Fruit fly (Drosophila melanogaster) whole organism, adult: ENCODE data around the gene sds22.
A peak's percentile ranks its signal among the peaks of the same experiment; 100 is the strongest.

ENCODE experiments used
- Crg-1 ChIP-seq: fragments of 200-800 bp; sonication (Bioruptor generic); optimal IDR thresholded peaks from 2 replicates; lab custom pipeline; 2016; ENCODE audit warnings: missing biosample characterization, missing genetic modification characterization
- Hr96 ChIP-seq: fragments of 200-800 bp; sonication (Bioruptor generic); optimal IDR thresholded peaks from 2 replicates; lab custom pipeline; 2016; ENCODE audit warnings: missing biosample characterization, missing genetic modification characterization
- cnc ChIP-seq, 2 experiments: fragments of >200 bp; optimal IDR thresholded peaks; 2 replicates each; lab custom pipeline; 2017
- kay ChIP-seq: fragments of 200-800 bp; sonication (Bioruptor generic); peaks from one replicate; lab custom pipeline; 2016; ENCODE audit warnings: missing biosample characterization, missing genetic modification characterization, borderline replicate concordance

DNA sequence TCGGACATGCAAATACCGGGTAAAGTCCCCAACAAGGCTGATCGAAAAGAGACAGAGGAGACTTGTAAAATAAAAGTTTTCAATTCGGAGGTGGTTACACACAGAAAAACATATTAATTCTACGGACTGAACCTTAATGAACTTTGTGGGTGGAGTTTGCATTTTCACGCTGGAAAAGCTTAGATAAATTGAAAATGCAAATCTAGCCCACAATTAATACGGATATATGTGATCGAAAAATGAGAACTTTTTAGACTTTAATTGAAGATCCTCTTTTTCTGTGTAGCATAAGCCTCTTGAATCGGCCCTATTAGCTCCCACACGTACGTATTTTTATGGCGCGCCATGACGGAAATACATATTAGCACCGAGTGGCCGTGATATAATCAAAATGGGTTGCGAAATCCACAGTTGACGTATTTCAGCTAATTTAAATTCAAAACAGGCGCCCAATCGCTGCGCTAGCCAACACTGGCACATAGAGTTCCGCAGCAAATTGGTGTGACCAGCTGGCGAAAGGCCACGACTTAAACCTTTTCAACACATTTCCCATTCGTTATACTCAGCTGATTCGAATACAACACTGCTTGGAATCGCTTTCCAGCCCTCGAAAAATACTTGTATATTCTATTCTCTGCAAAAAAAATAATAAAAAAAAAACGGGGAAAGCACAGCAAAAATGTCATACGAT lies 5.9 kb upstream of the sds22 start:
- peak; percentile 74 for TF ChIP-seq Hr96 (GFP tag; lab: Kevin White, UChicago)
- no peak for TF ChIP-seq kay (GFP tag; lab: Kevin White, UChicago)
- peak; percentile 78 for TF ChIP-seq Crg-1 (GFP tag; lab: Kevin White, UChicago)
- no peak for TF ChIP-seq cnc (optimal IDR thresholded peaks at IDR 0.05; lab: Kevin White, UChicago)
